Fruit fly (Drosophila melanogaster): ENCODE measurements around the gene CG13622.

- TF ChIP-seq Mnt (GFP tag; optimal IDR thresholded peaks at IDR 0.05) (peak; percentile 91), Crg-1 (GFP tag; optimal IDR thresholded peaks at IDR 0.05) (peak; percentile 69), bab1 (GFP tag; optimal IDR thresholded peaks at IDR 0.05) (peak; percentile 76), CG1620 (GFP tag; optimal IDR thresholded peaks at IDR 0.05) (peak; percentile 57)
Observed at dm6 chr3R:24565748-24566239, 42.3 kb upstream of the CG13622 start.
